Fruit fly (Drosophila melanogaster): ENCODE results near the gene CG6195.

Gene CG6195

dm6 chr3R:19632685-19633116, 15.5 kb downstream of the CG6195 start, which contains the start of gene CG6231:
Gene CG6231 (minus strand): TSS chr3R:19632718.
- TF ChIP-seq Mnt (GFP tag; optimal IDR thresholded peaks at IDR 0.05) (peak; percentile 76), CG33017 (tag; optimal IDR thresholded peaks at IDR 0.05) (no peak)

dm6 chr3R:19627792-19628522, 20.3 kb downstream of the CG6195 start:
- TF ChIP-seq toe (GFP tag; optimal IDR thresholded peaks at IDR 0.05), result no peak
- peak; percentile 7 for TF ChIP-seq pad (GFP tag; optimal IDR thresholded peaks at IDR 0.05)
- TF ChIP-seq tj (GFP tag; optimal IDR thresholded peaks at IDR 0.05), result no peak
- peak; percentile 23 for TF ChIP-seq kay (GFP tag; ENCODE audit: borderline replicate concordance)
- TF ChIP-seq cic (GFP tag; optimal IDR thresholded peaks at IDR 0.05), result no peak
- TF ChIP-seq CG7045 (GFP tag; optimal IDR thresholded peaks at IDR 0.05), result peak; percentile 37

dm6 chr3R:19625300-19626230, 22.6 kb downstream of the CG6195 start:
- TF ChIP-seq pad (GFP tag; optimal IDR thresholded peaks at IDR 0.05), result no peak
- no peak for TF ChIP-seq CG7045 (GFP tag; optimal IDR thresholded peaks at IDR 0.05)
- TF ChIP-seq CG7101 (tag; optimal IDR thresholded peaks at IDR 0.05), result no peak
- TF ChIP-seq CG33017 (tag; optimal IDR thresholded peaks at IDR 0.05), result no peak
- no peak for TF ChIP-seq cic (GFP tag; optimal IDR thresholded peaks at IDR 0.05)
- TF ChIP-seq CG5204 (GFP tag; optimal IDR thresholded peaks at IDR 0.05), result no peak
- TF ChIP-seq cnc (optimal IDR thresholded peaks at IDR 0.05), result no peak
- TF ChIP-seq CG12768 (GFP tag; optimal IDR thresholded peaks at IDR 0.05), result no peak
- no peak for TF ChIP-seq ovo (GFP tag; optimal IDR thresholded peaks at IDR 0.05)
- no peak for TF ChIP-seq Hr96 (GFP tag; optimal IDR thresholded peaks at IDR 0.05)
- no peak for TF ChIP-seq kay (GFP tag; ENCODE audit: borderline replicate concordance)
- no peak for TF ChIP-seq bab1 (GFP tag; optimal IDR thresholded peaks at IDR 0.05)
- no peak for TF ChIP-seq CG11617 (GFP tag; optimal IDR thresholded peaks at IDR 0.05)
- no peak for TF ChIP-seq CG1620 (GFP tag; optimal IDR thresholded peaks at IDR 0.05)
- no peak for TF ChIP-seq CG14711 (tag; optimal IDR thresholded peaks at IDR 0.05)
- TF ChIP-seq Mnt (GFP tag; optimal IDR thresholded peaks at IDR 0.05), result no peak
- TF ChIP-seq Crg-1 (GFP tag; optimal IDR thresholded peaks at IDR 0.05), result no peak
- TF ChIP-seq Clk (GFP tag; optimal IDR thresholded peaks at IDR 0.05), result no peak
- no peak for TF ChIP-seq tj (GFP tag; optimal IDR thresholded peaks at IDR 0.05)

dm6 chr3R:19624482-19624881, 23.7 kb downstream of the CG6195 start:
- TF ChIP-seq ovo (GFP tag; optimal IDR thresholded peaks at IDR 0.05) (no peak), toe (GFP tag; optimal IDR thresholded peaks at IDR 0.05) (no peak), kay (GFP tag; ENCODE audit: borderline replicate concordance) (peak; percentile 75), Crg-1 (GFP tag; optimal IDR thresholded peaks at IDR 0.05) (no peak), tj (GFP tag; optimal IDR thresholded peaks at IDR 0.05) (peak; percentile 76), CG12768 (GFP tag; optimal IDR thresholded peaks at IDR 0.05) (no peak), Clk (GFP tag; optimal IDR thresholded peaks at IDR 0.05) (no peak), CG7101 (tag; optimal IDR thresholded peaks at IDR 0.05) (no peak), Mnt (GFP tag; optimal IDR thresholded peaks at IDR 0.05) (no peak), CG14711 (tag; optimal IDR thresholded peaks at IDR 0.05) (no peak)

dm6 chr3R:19623606-19624005, 24.6 kb downstream of the CG6195 start:
- TF ChIP-seq CG12768 (GFP tag; optimal IDR thresholded peaks at IDR 0.05), result no peak
- TF ChIP-seq CG14711 (tag; optimal IDR thresholded peaks at IDR 0.05), result peak; percentile 19
- no peak for TF ChIP-seq Crg-1 (GFP tag; optimal IDR thresholded peaks at IDR 0.05)
- TF ChIP-seq Hr96 (GFP tag; optimal IDR thresholded peaks at IDR 0.05), result peak; percentile 41
- peak; percentile 22 for TF ChIP-seq toe (GFP tag; optimal IDR thresholded peaks at IDR 0.05)
- peak; percentile 4 for TF ChIP-seq CG11617 (GFP tag; optimal IDR thresholded peaks at IDR 0.05)
- TF ChIP-seq CG7101 (tag; optimal IDR thresholded peaks at IDR 0.05), result peak; percentile 33
- peak; percentile 52 for TF ChIP-seq bab1 (GFP tag; optimal IDR thresholded peaks at IDR 0.05)
- no peak for TF ChIP-seq kay (GFP tag; ENCODE audit: borderline replicate concordance)
- TF ChIP-seq pad (GFP tag; optimal IDR thresholded peaks at IDR 0.05), result peak; percentile 65
- TF ChIP-seq CG1620 (GFP tag; optimal IDR thresholded peaks at IDR 0.05), result no peak
- peak; percentile 31 for TF ChIP-seq CG7045 (GFP tag; optimal IDR thresholded peaks at IDR 0.05)
- peak; percentile 37 for TF ChIP-seq tj (GFP tag; optimal IDR thresholded peaks at IDR 0.05)
- TF ChIP-seq ovo (GFP tag; optimal IDR thresholded peaks at IDR 0.05), result no peak
- peak; percentile 52 for TF ChIP-seq CG5204 (GFP tag; optimal IDR thresholded peaks at IDR 0.05)
- no peak for TF ChIP-seq Mnt (GFP tag; optimal IDR thresholded peaks at IDR 0.05)
- no peak for TF ChIP-seq cnc (optimal IDR thresholded peaks at IDR 0.05)
- peak; percentile 6 for TF ChIP-seq CG33017 (tag; optimal IDR thresholded peaks at IDR 0.05)

- peak; percentile 0 for TF ChIP-seq pad (GFP tag; optimal IDR thresholded peaks at IDR 0.05)
- no peak for TF ChIP-seq CG11617 (GFP tag; optimal IDR thresholded peaks at IDR 0.05)
These were observed 26.2 kb downstream of the CG6195 start for dm6 chr3R:19622005-19622404.

Measured in whole organism, adult.